Worm (Caenorhabditis elegans): ENCODE measurements around the gene F59B1.10.

ce11 chrV:3600570-3600969, 47.2 kb downstream of the F59B1.10 start, which contains the start of gene T22F3.7:
- TF ChIP-seq blmp-1 (tag; optimal IDR thresholded peaks at IDR 0.05; ENCODE audit: insufficient read depth) (no peak), zag-1 (tag; optimal IDR thresholded peaks at IDR 0.05) (no peak), gmeb-1 (tag; optimal IDR thresholded peaks at IDR 0.05) (no peak), lsy-2 (tag; optimal IDR thresholded peaks at IDR 0.05) (no peak), unc-62 (GFP tag; optimal IDR thresholded peaks at IDR 0.05) (no peak), nhr-11 (tag; optimal IDR thresholded peaks at IDR 0.05) (no peak), ceh-82 (tag; optimal IDR thresholded peaks at IDR 0.05) (no peak), fos-1 (tag; optimal IDR thresholded peaks at IDR 0.05) (no peak), R02D3.7 (tag; optimal IDR thresholded peaks at IDR 0.05) (no peak)
